Fruit fly (Drosophila melanogaster) whole organism, wandering third instar larva: Measurements from ENCODE around the gene Cnep1r2.

Experiments
- Abd-B ChIP-seq: fragments of >200 bp; optimal IDR thresholded peaks from 2 replicates; lab custom pipeline; 2017; ENCODE audit warnings: missing biosample characterization, missing genetic modification characterization
- CG32264 ChIP-seq: fragments of 200-800 bp; sonication (Bioruptor generic); optimal IDR thresholded peaks from 2 replicates; lab custom pipeline; 2016; ENCODE audit warnings: missing biosample characterization, missing genetic modification characterization
- CG9705 ChIP-seq: fragments of 200-800 bp; sonication (Bioruptor generic); optimal IDR thresholded peaks from 2 replicates; lab custom pipeline; 2018; ENCODE audit warnings: missing biosample characterization, mild to moderate bottlenecking, missing genetic modification characterization
- CrebA ChIP-seq: fragments of 200-800 bp; sonication (Bioruptor generic); optimal IDR thresholded peaks from 2 replicates; lab custom pipeline; 2016; ENCODE audit warnings: missing biosample characterization, mild to moderate bottlenecking, missing genetic modification characterization, borderline replicate concordance
- Dfd ChIP-seq: fragments of >200 bp; optimal IDR thresholded peaks from 2 replicates; lab custom pipeline; 2017; ENCODE audit warnings: missing biosample characterization, missing genetic modification characterization
- Dif ChIP-seq: fragments of 200-275, 200-300 bp; sonication (Bioruptor generic); optimal IDR thresholded peaks from 2 replicates; lab custom pipeline; 2018; ENCODE audit warnings: missing biosample characterization, missing genetic modification characterization; ENCODE audit not compliant: partially characterized antibody
- GATAd ChIP-seq: sonication (Bioruptor generic); optimal IDR thresholded peaks from 2 replicates; lab custom pipeline; 2016; ENCODE audit warnings: missing biosample characterization, missing genetic modification characterization
- HLH106 ChIP-seq: fragments of 200-800 bp; optimal IDR thresholded peaks from 3 replicates; lab custom pipeline; 2019; ENCODE audit warnings: missing biosample characterization, mild to moderate bottlenecking, missing genetic modification characterization, moderate library complexity
- Hnf4 ChIP-seq: fragments of 200-800 bp; sonication (Bioruptor generic); optimal IDR thresholded peaks from 2 replicates; lab custom pipeline; 2016; ENCODE audit warnings: missing biosample characterization, mild to moderate bottlenecking, missing genetic modification characterization
- Hr78 ChIP-seq: fragments of >200 bp; optimal IDR thresholded peaks from 2 replicates; lab custom pipeline; 2017; ENCODE audit warnings: missing biosample characterization, missing genetic modification characterization
- Hr83 ChIP-seq: fragments of 200-300 bp; sonication (Bioruptor generic); optimal IDR thresholded peaks from 2 replicates; lab custom pipeline; 2016; ENCODE audit warnings: missing biosample characterization, mild to moderate bottlenecking, missing genetic modification characterization, moderate library complexity; ENCODE audit not compliant: poor library complexity, severe bottlenecking
- Jra ChIP-seq: sonication (Bioruptor generic); optimal IDR thresholded peaks from 2 replicates; lab custom pipeline; 2016; ENCODE audit warnings: missing biosample characterization, missing genetic modification characterization
- Mio ChIP-seq: sonication (Bioruptor generic); optimal IDR thresholded peaks from 2 replicates; lab custom pipeline; 2016; ENCODE audit warnings: missing biosample characterization, missing genetic modification characterization
- Myc ChIP-seq: fragments of >200 bp; optimal IDR thresholded peaks from 2 replicates; lab custom pipeline; 2017
- N ChIP-seq: fragments of >200 bp; optimal IDR thresholded peaks from 2 replicates; lab custom pipeline; 2018; ENCODE audit warnings: missing biosample characterization, missing external identifiers, missing genetic modification characterization
- OdsH ChIP-seq: fragments of 200-800 bp; sonication (Bioruptor generic); optimal IDR thresholded peaks from 2 replicates; lab custom pipeline; 2016; ENCODE audit warnings: missing biosample characterization, mild to moderate bottlenecking, missing genetic modification characterization
- Rel ChIP-seq, 2 experiments: fragments of 200-800 bp; sonication (Bioruptor generic) in 1 of 2; optimal IDR thresholded peaks; 2 replicates in 1 of 2; 3 replicates in 1 of 2; lab custom pipeline; 2016 to 2019; ENCODE audit warnings: mild to moderate bottlenecking in 2 of 2, missing biosample characterization in 2 of 2, missing genetic modification characterization in 2 of 2, moderate library complexity in 1 of 2
- Sp1 ChIP-seq: fragments of 200-800 bp; sonication (Bioruptor generic); optimal IDR thresholded peaks from 3 replicates; lab custom pipeline; 2019; ENCODE audit warnings: missing biosample characterization, mild to moderate bottlenecking, missing genetic modification characterization, moderate library complexity
- Vsx2 ChIP-seq: fragments of 200-300, 225-300 bp; sonication (Bioruptor generic); optimal IDR thresholded peaks from 2 replicates; lab custom pipeline; 2018; ENCODE audit warnings: missing biosample characterization, missing genetic modification characterization; ENCODE audit not compliant: partially characterized antibody
- br ChIP-seq: fragments of 200-800 bp; sonication (Bioruptor generic); optimal IDR thresholded peaks from 2 replicates; lab custom pipeline; 2016; ENCODE audit warnings: missing biosample characterization, missing genetic modification characterization
- brk ChIP-seq: fragments of 200-800 bp; sonication (Bioruptor generic); optimal IDR thresholded peaks from 2 replicates; lab custom pipeline; 2016; ENCODE audit warnings: missing biosample characterization, mild to moderate bottlenecking, missing genetic modification characterization
- dl ChIP-seq, 2 experiments: fragments of 175-275, 200-275 bp in 1 of 2; fragments of 200-275 bp in 1 of 2; sonication (Bioruptor generic); optimal IDR thresholded peaks; lab custom pipeline; 2018; ENCODE audit warnings: mild to moderate bottlenecking in 2 of 2, missing biosample characterization in 2 of 2, missing genetic modification characterization in 2 of 2, moderate library complexity in 2 of 2; ENCODE audit not compliant: partially characterized antibody in 2 of 2, insufficient read depth in 1 of 2
- dmrt93B ChIP-seq: fragments of 200-800 bp; sonication (Bioruptor generic); optimal IDR thresholded peaks from 2 replicates; lab custom pipeline; 2018; ENCODE audit warnings: missing biosample characterization, mild to moderate bottlenecking, missing genetic modification characterization
- dsf ChIP-seq: sonication (Bioruptor generic); optimal IDR thresholded peaks from 2 replicates; lab custom pipeline; 2016; ENCODE audit warnings: missing biosample characterization, missing genetic modification characterization, borderline replicate concordance
- ey ChIP-seq: fragments of 200-800 bp; sonication (Bioruptor generic); optimal IDR thresholded peaks from 2 replicates; lab custom pipeline; 2016; ENCODE audit warnings: missing biosample characterization, missing genetic modification characterization
- foxo ChIP-seq, 2 experiments: fragments of 200-800 bp; sonication (Bioruptor generic); optimal IDR thresholded peaks; 2 replicates in 1 of 2; 3 replicates in 1 of 2; lab custom pipeline; 2016 to 2017; ENCODE audit warnings: missing biosample characterization in 2 of 2, missing genetic modification characterization in 2 of 2
- fru ChIP-seq: fragments of 200-800 bp; sonication (Bioruptor generic); optimal IDR thresholded peaks from 3 replicates; lab custom pipeline; 2016; ENCODE audit warnings: missing biosample characterization, mild to moderate bottlenecking, missing genetic modification characterization
- h ChIP-seq: fragments of 200-800 bp; sonication (Bioruptor generic); optimal IDR thresholded peaks from 3 replicates; lab custom pipeline; 2016; ENCODE audit warnings: missing biosample characterization, mild to moderate bottlenecking, missing genetic modification characterization
- jim ChIP-seq: fragments of 175-275, 200-325 bp; sonication (Bioruptor generic); optimal IDR thresholded peaks from 2 replicates; lab custom pipeline; 2016; ENCODE audit warnings: missing biosample characterization, mild to moderate bottlenecking, missing genetic modification characterization
- lola ChIP-seq: fragments of >200 bp; optimal IDR thresholded peaks from 2 replicates; lab custom pipeline; 2017; ENCODE audit warnings: missing biosample characterization, missing genetic modification characterization
- pan ChIP-seq: fragments of >200 bp; optimal IDR thresholded peaks from 2 replicates; lab custom pipeline; 2017
- psq ChIP-seq: fragments of 200-800 bp; sonication (Bioruptor generic); optimal IDR thresholded peaks from 3 replicates; lab custom pipeline; 2017; ENCODE audit warnings: missing biosample characterization, mild to moderate bottlenecking, missing genetic modification characterization, moderate library complexity
- rgr ChIP-seq: fragments of 200-800 bp; sonication (Bioruptor generic); optimal IDR thresholded peaks from 3 replicates; lab custom pipeline; 2016; ENCODE audit warnings: missing biosample characterization, mild to moderate bottlenecking, missing genetic modification characterization
- sage ChIP-seq: fragments of 200-800 bp; sonication (Bioruptor generic); optimal IDR thresholded peaks from 2 replicates; lab custom pipeline; 2016; ENCODE audit warnings: missing biosample characterization, mild to moderate bottlenecking, missing genetic modification characterization
- sv ChIP-seq: fragments of 200-800 bp; sonication (Bioruptor generic); optimal IDR thresholded peaks from 3 replicates; lab custom pipeline; 2016; ENCODE audit warnings: missing biosample characterization, missing genetic modification characterization
- tai ChIP-seq: sonication (Bioruptor generic); optimal IDR thresholded peaks from 2 replicates; lab custom pipeline; 2016; ENCODE audit warnings: missing biosample characterization, missing genetic modification characterization
- usp ChIP-seq: fragments of >200 bp; optimal IDR thresholded peaks from 2 replicates; lab custom pipeline; 2017; ENCODE audit warnings: missing biosample characterization, missing genetic modification characterization
- woc ChIP-seq: sonication (Bioruptor generic); optimal IDR thresholded peaks from 2 replicates; lab custom pipeline; 2016; ENCODE audit warnings: missing biosample characterization, mild to moderate bottlenecking, missing genetic modification characterization

Cnep1r2 gene

dm6 chr3L:10663190-10663763, 25.3 kb downstream of the Cnep1r2 start, which contains the start of gene Adi1:
Adi1 (plus strand) TSS chr3L:10663376.
- TF ChIP-seq Myc (lab: Kevin White, UChicago) = no peak
- peak; percentile 23 for TF ChIP-seq brk (GFP tag; lab: Kevin White, UChicago)
- TF ChIP-seq Rel (GFP tag; optimal IDR thresholded peaks at IDR 0.05; lab: Kevin White, UChicago) = no peak
- peak; percentile 7 for TF ChIP-seq Rel (tag; optimal IDR thresholded peaks at IDR 0.05; lab: Kevin White, UChicago)
- no peak for TF ChIP-seq Vsx2 (GFP tag; lab: Kevin White, UChicago)
- peak in 1 of 2 experiments; percentile 24 for TF ChIP-seq foxo (GFP tag; optimal IDR thresholded peaks at IDR 0.05; lab: Kevin White, UChicago)

dm6 chr3L:10664511-10665062, 26.6 kb downstream of the Cnep1r2 start, which contains the start of gene simj:
simj (plus strand) TSS chr3L:10664739.
- TF ChIP-seq CrebA (peak; percentile 54), Hr78 (GFP tag; lab: Kevin White, UChicago) (no peak), foxo (GFP tag; optimal IDR thresholded peaks at IDR 0.05; lab: Kevin White, UChicago) (peak in 1 of 2 experiments; percentile 51), h (GFP tag; lab: Kevin White, UChicago) (peak; percentile 81), OdsH (GFP tag; lab: Kevin White, UChicago) (peak; percentile 53), sage (no peak), dmrt93B (GFP tag; lab: Kevin White, UChicago) (no peak), ey (GFP tag; lab: Kevin White, UChicago) (peak; percentile 7), woc (GFP tag; lab: Kevin White, UChicago) (peak; percentile 51), sv (GFP tag; lab: Kevin White, UChicago) (peak; percentile 48), pan (lab: Kevin White, UChicago) (no peak), Abd-B (GFP tag; lab: Kevin White, UChicago) (no peak), Hnf4 (GFP tag; lab: Kevin White, UChicago) (peak; percentile 60), Rel (GFP tag; optimal IDR thresholded peaks at IDR 0.05; lab: Kevin White, UChicago) (no peak), Rel (tag; optimal IDR thresholded peaks at IDR 0.05; lab: Kevin White, UChicago) (peak; percentile 82), tai (GFP tag; lab: Kevin White, UChicago) (peak; percentile 8), fru (GFP tag; lab: Kevin White, UChicago) (peak; percentile 59), Dfd (GFP tag; lab: Kevin White, UChicago) (no peak), CG32264 (GFP tag; lab: Kevin White, UChicago) (no peak), brk (GFP tag; lab: Kevin White, UChicago) (peak; percentile 77), jim (GFP tag; lab: Kevin White, UChicago) (peak; percentile 49), dl (GFP tag; optimal IDR thresholded peaks at IDR 0.05; lab: Kevin White, UChicago; ENCODE audit: insufficient read depth in 1 of 2, partially characterized antibody in 2 of 2) (no peak), usp (no peak), Mio (no peak), Sp1 (GFP tag; lab: Kevin White, UChicago) (peak; percentile 68), Jra (GFP tag; lab: Kevin White, UChicago) (peak; percentile 74), Hr83 (peak; percentile 93), br (peak; percentile 62), dsf (no peak), GATAd (GFP tag; lab: Kevin White, UChicago) (no peak), Dif (peak; percentile 25), rgr (GFP tag; lab: Kevin White, UChicago) (peak; percentile 61), psq (GFP tag; lab: Kevin White, UChicago) (peak; percentile 41), Vsx2 (GFP tag; lab: Kevin White, UChicago) (no peak), HLH106 (tag; lab: Kevin White, UChicago) (peak; percentile 31), CG9705 (GFP tag; lab: Kevin White, UChicago) (no peak), Myc (lab: Kevin White, UChicago) (peak; percentile 65), lola (GFP tag; lab: Kevin White, UChicago) (no peak), N (GFP tag; lab: Kevin White, UChicago) (peak; percentile 34)
